Fruit fly (Drosophila melanogaster) whole organism, embryonic: ENCODE data around the gene CG46304.

Experiments
- CG10431 ChIP-seq: fragments of 200-800 bp; sonication (Bioruptor generic); optimal IDR thresholded peaks from 3 replicates; lab custom pipeline; 2018; ENCODE audit warnings: missing biosample characterization, mild to moderate bottlenecking, missing genetic modification characterization
- CG10959 ChIP-seq: fragments of 200-800 bp; sonication (Bioruptor generic); IDR thresholded peaks from 2 replicates; pipeline ENCODE4 v1.3.6; 2022; ENCODE audit warnings: missing biosample characterization, missing genetic modification characterization
- CG11723 ChIP-seq: fragments of 200-800 bp; sonication (Bioruptor generic); optimal IDR thresholded peaks from 2 replicates; lab custom pipeline; 2017; ENCODE audit warnings: missing biosample characterization, mild to moderate bottlenecking, missing genetic modification characterization
- CG15601 ChIP-seq: fragments of 200-800 bp; sonication (Bioruptor generic); optimal IDR thresholded peaks from 3 replicates; lab custom pipeline; 2019; ENCODE audit warnings: missing biosample characterization, mild to moderate bottlenecking, missing genetic modification characterization, moderate library complexity
- CG16863 ChIP-seq: fragments of 200-800 bp; sonication (Bioruptor generic); optimal IDR thresholded peaks from 3 replicates; lab custom pipeline; 2016; ENCODE audit warnings: missing biosample characterization, missing genetic modification characterization
- CG17912 ChIP-seq: fragments of 200-800 bp; sonication (Bioruptor generic); optimal IDR thresholded peaks from 2 replicates; lab custom pipeline; 2018; ENCODE audit warnings: missing biosample characterization, mild to moderate bottlenecking, missing genetic modification characterization
- CG18599 ChIP-seq: fragments of 200-800 bp; sonication (Bioruptor generic); optimal IDR thresholded peaks from 3 replicates; lab custom pipeline; 2017; ENCODE audit warnings: missing biosample characterization, missing genetic modification characterization, mild to moderate bottlenecking, moderate library complexity, missing genetic modification reagents
- CG2712 ChIP-seq: fragments of 200-800 bp; optimal IDR thresholded peaks from 3 replicates; lab custom pipeline; 2019; ENCODE audit warnings: missing biosample characterization, mild to moderate bottlenecking, missing genetic modification characterization, moderate library complexity
- CG2875 ChIP-seq: fragments of 200-800 bp; sonication (Bioruptor generic); optimal IDR thresholded peaks from 2 replicates; lab custom pipeline; 2017; ENCODE audit warnings: missing biosample characterization, mild to moderate bottlenecking, missing genetic modification characterization, missing genetic modification reagents
- CG3163 ChIP-seq: fragments of 200-800 bp; sonication (Bioruptor generic); optimal IDR thresholded peaks from 3 replicates; lab custom pipeline; 2016; ENCODE audit warnings: missing biosample characterization, missing genetic modification characterization
- CG34422 ChIP-seq: fragments of 200-800 bp; sonication (Bioruptor generic); IDR thresholded peaks from 3 replicates; pipeline ENCODE4 v1.3.6; 2022; ENCODE audit warnings: missing biosample characterization, missing genetic modification characterization
- CG3847 ChIP-seq: fragments of 200-800 bp; sonication (Bioruptor generic); IDR thresholded peaks from 2 replicates; pipeline ENCODE4 v1.3.6; 2022; ENCODE audit warnings: missing biosample characterization, missing genetic modification characterization
- CG42726 ChIP-seq: fragments of 200-800 bp; sonication (Bioruptor generic); IDR thresholded peaks from 2 replicates; pipeline ENCODE4 v1.3.6; 2022; ENCODE audit warnings: missing biosample characterization, missing genetic modification characterization; ENCODE audit not compliant: partially characterized antibody
- CG6272 ChIP-seq: fragments of 200-800 bp; sonication (Bioruptor generic); IDR thresholded peaks from 2 replicates; pipeline ENCODE4 v1.3.6; 2022; ENCODE audit warnings: missing biosample characterization, missing genetic modification characterization
- CG7928 ChIP-seq: fragments of 200-800 bp; sonication (Bioruptor generic); optimal IDR thresholded peaks from 2 replicates; lab custom pipeline; 2017; ENCODE audit warnings: missing biosample characterization, mild to moderate bottlenecking, missing genetic modification characterization
- CG7963 ChIP-seq: fragments of 200-800 bp; sonication (Bioruptor generic); IDR thresholded peaks from 3 replicates; pipeline ENCODE4 v1.3.6; 2022; ENCODE audit warnings: missing biosample characterization, missing genetic modification characterization; ENCODE audit not compliant: partially characterized antibody
- CG8281 ChIP-seq: fragments of 200-800 bp; sonication (Bioruptor generic); optimal IDR thresholded peaks from 2 replicates; lab custom pipeline; 2018; ENCODE audit warnings: missing biosample characterization, mild to moderate bottlenecking, missing genetic modification characterization, moderate library complexity
- CG8359 ChIP-seq: fragments of 200-800 bp; sonication (Bioruptor generic); optimal IDR thresholded peaks from 2 replicates; lab custom pipeline; 2017; ENCODE audit warnings: missing biosample characterization, mild to moderate bottlenecking, missing genetic modification characterization, borderline replicate concordance
- CG9609 ChIP-seq: fragments of 200-800 bp; sonication (Bioruptor generic); optimal IDR thresholded peaks from 3 replicates; lab custom pipeline; 2016; ENCODE audit warnings: missing biosample characterization, missing genetic modification characterization
- CG9876 ChIP-seq: fragments of 200-800 bp; sonication (Bioruptor generic); optimal IDR thresholded peaks from 2 replicates; lab custom pipeline; 2016; ENCODE audit warnings: missing biosample characterization, missing genetic modification characterization
- Dad ChIP-seq: fragments of 200-800 bp; sonication (Bioruptor generic); optimal IDR thresholded peaks from 3 replicates; lab custom pipeline; 2016; ENCODE audit warnings: missing biosample characterization, missing genetic modification characterization
- Dbx ChIP-seq: fragments of 200-800 bp; sonication (Bioruptor generic); IDR thresholded peaks from 3 replicates; pipeline ENCODE4 v1.3.6; 2022; ENCODE audit warnings: missing biosample characterization, missing genetic modification characterization
- Deaf1 ChIP-seq: fragments of 200-800 bp; optimal IDR thresholded peaks from 3 replicates; lab custom pipeline; 2019; ENCODE audit warnings: missing biosample characterization, mild to moderate bottlenecking, missing genetic modification characterization, moderate library complexity
- Fer2 ChIP-seq: fragments of 200-800 bp; sonication (Bioruptor generic); optimal IDR thresholded peaks from 2 replicates; lab custom pipeline; 2018; ENCODE audit warnings: missing biosample characterization, mild to moderate bottlenecking, missing genetic modification characterization, moderate library complexity
- HmgZ ChIP-seq: fragments of 200-800 bp; sonication (Bioruptor generic); optimal IDR thresholded peaks from 2 replicates; lab custom pipeline; 2018; ENCODE audit warnings: missing biosample characterization, mild to moderate bottlenecking, missing genetic modification characterization
- Hmx ChIP-seq: fragments of 200-800 bp; sonication (Bioruptor generic); optimal IDR thresholded peaks from 2 replicates; lab custom pipeline; 2016; ENCODE audit warnings: missing biosample characterization, missing genetic modification characterization
- MESR4 ChIP-seq: fragments of 200-800 bp; sonication (Bioruptor generic); optimal IDR thresholded peaks from 2 replicates; lab custom pipeline; 2018; ENCODE audit warnings: missing biosample characterization, mild to moderate bottlenecking, missing genetic modification characterization, moderate library complexity
- MTF-1 ChIP-seq: fragments of 200-800 bp; sonication (Bioruptor generic); optimal IDR thresholded peaks from 2 replicates; lab custom pipeline; 2018; ENCODE audit warnings: missing biosample characterization, mild to moderate bottlenecking, missing genetic modification characterization, borderline replicate concordance
- Mrtf ChIP-seq: fragments of 200-800 bp; sonication (Bioruptor generic); IDR thresholded peaks from 3 replicates; pipeline ENCODE4 v1.3.6; 2022; ENCODE audit warnings: missing biosample characterization, missing genetic modification characterization
- Poxn ChIP-seq: fragments of 200-800 bp; sonication (Bioruptor generic); IDR thresholded peaks from 2 replicates; pipeline ENCODE4 v1.3.6; 2022; ENCODE audit warnings: missing biosample characterization, missing genetic modification characterization
- Sox102F ChIP-seq: fragments of 200-800 bp; sonication (Bioruptor generic); optimal IDR thresholded peaks from 2 replicates; lab custom pipeline; 2018; ENCODE audit warnings: missing biosample characterization, mild to moderate bottlenecking, missing genetic modification characterization, moderate library complexity
- Usf ChIP-seq: fragments of 200-800 bp; sonication (Bioruptor generic); optimal IDR thresholded peaks from 2 replicates; lab custom pipeline; 2017; ENCODE audit warnings: missing genotype, missing biosample characterization, missing genetic modification characterization
- ab ChIP-seq: fragments of 200-800 bp; sonication (Bioruptor generic); optimal IDR thresholded peaks from 2 replicates; lab custom pipeline; 2016; ENCODE audit warnings: missing biosample characterization, missing genetic modification characterization
- amos ChIP-seq: fragments of 200-800 bp; sonication (Bioruptor generic); IDR thresholded peaks from 2 replicates; pipeline ENCODE4 v1.3.6; 2022; ENCODE audit warnings: missing biosample characterization, missing genetic modification characterization; ENCODE audit not compliant: partially characterized antibody
- cas ChIP-seq: fragments of 200-800 bp; sonication (Bioruptor generic); IDR thresholded peaks from 2 replicates; pipeline ENCODE4 v1.3.6; 2022; ENCODE audit warnings: missing biosample characterization, missing genetic modification characterization
- chif ChIP-seq, 2 experiments: fragments of 200-800 bp; sonication (Bioruptor generic); optimal IDR thresholded peaks; 3 replicates each; lab custom pipeline; 2016; ENCODE audit warnings: missing biosample characterization in 2 of 2, missing genetic modification characterization in 2 of 2
- chn ChIP-seq: fragments of 200-800 bp; sonication (Bioruptor generic); optimal IDR thresholded peaks from 2 replicates; lab custom pipeline; 2016; ENCODE audit warnings: missing biosample characterization, missing genetic modification characterization
- corto ChIP-seq: fragments of 200-800 bp; sonication (Bioruptor generic); optimal IDR thresholded peaks from 2 replicates; lab custom pipeline; 2016; ENCODE audit warnings: missing biosample characterization, mild to moderate bottlenecking, missing genetic modification characterization, moderate library complexity
- eve ChIP-seq, 2 experiments: fragments of >200 bp; optimal IDR thresholded peaks; 2 replicates each; lab custom pipeline; 2017; ENCODE audit warnings: missing biosample characterization in 2 of 2, missing genetic modification characterization in 2 of 2
- her ChIP-seq: fragments of 200-800 bp; sonication (Bioruptor generic); optimal IDR thresholded peaks from 2 replicates; lab custom pipeline; 2016; ENCODE audit warnings: missing biosample characterization, missing genetic modification characterization
- ind ChIP-seq: fragments of 200-800 bp; sonication (Bioruptor generic); optimal IDR thresholded peaks from 3 replicates; lab custom pipeline; 2016; ENCODE audit warnings: missing biosample characterization, missing genetic modification characterization
- klu ChIP-seq: fragments of 200-800 bp; sonication (Bioruptor generic); IDR thresholded peaks from 2 replicates; pipeline ENCODE4 v1.3.6; 2022; ENCODE audit warnings: missing biosample characterization, missing genetic modification characterization
- nom ChIP-seq: fragments of 200-800 bp; sonication (Bioruptor generic); optimal IDR thresholded peaks from 2 replicates; lab custom pipeline; 2017; ENCODE audit warnings: missing biosample characterization, missing genetic modification characterization, mild to moderate bottlenecking, moderate library complexity, missing genetic modification reagents
- p53 ChIP-seq: fragments of 200-800 bp; sonication (Bioruptor generic); optimal IDR thresholded peaks from 2 replicates; lab custom pipeline; 2016; ENCODE audit warnings: missing biosample characterization, missing genetic modification characterization
- pho ChIP-seq: fragments of 200-800 bp; sonication (Bioruptor generic); optimal IDR thresholded peaks from 2 replicates; lab custom pipeline; 2016; ENCODE audit warnings: missing biosample characterization, missing genetic modification characterization
- ro ChIP-seq: fragments of 200-800 bp; sonication (Bioruptor generic); IDR thresholded peaks from 2 replicates; pipeline ENCODE4 v1.3.6; 2022; ENCODE audit warnings: missing biosample characterization, missing genetic modification characterization
- shn ChIP-seq: fragments of 200-800 bp; sonication (Bioruptor generic); optimal IDR thresholded peaks from 3 replicates; lab custom pipeline; 2016; ENCODE audit warnings: missing biosample characterization, missing genetic modification characterization
- vvl ChIP-seq: fragments of 200-800 bp; sonication (Bioruptor generic); IDR thresholded peaks from 2 replicates; pipeline ENCODE4 v1.3.6; 2022; ENCODE audit warnings: missing biosample characterization, missing genetic modification characterization

CG46304 gene

dm6 chr2L:18987078-18987895 lies 41.2 kb downstream of the CG46304 start, which contains the start of the genes Swip-1 and EMC5 (continued):
- TF ChIP-seq CG18599 (GFP tag; lab: Kevin White, UChicago) (peak; percentile 47), CG2712 (peak; percentile 80), CG34422 (peak; percentile 36; the same call in 2 of the 3 replicates), cas (GFP tag; lab: Robert Waterston, UW) (0 out of 2 replicates have a peak, but pooled peaks have one; percentile 5), MESR4 (peak; percentile 73), CG3163 (GFP tag; lab: Kevin White, UChicago) (peak; percentile 2), nom (GFP tag; lab: Kevin White, UChicago) (peak; percentile 43), p53 (GFP tag; lab: Kevin White, UChicago) (no peak), Mrtf (GFP tag; lab: Robert Waterston, UW) (peak; percentile 39; the same call in 1 of the 3 replicates), CG9609 (GFP tag; lab: Kevin White, UChicago) (no peak), her (no peak), pho (GFP tag; lab: Kevin White, UChicago) (no peak), Sox102F (GFP tag; lab: Kevin White, UChicago) (peak; percentile 68), amos (GFP tag; lab: Robert Waterston, UW) (peak; percentile 62), HmgZ (peak; percentile 28), CG15601 (tag; lab: Kevin White, UChicago) (peak; percentile 66), Dad (no peak), chif (GFP tag; optimal IDR thresholded peaks at IDR 0.05; lab: Kevin White, UChicago) (no peak), CG2875 (GFP tag; lab: Kevin White, UChicago) (no peak), klu (GFP tag; lab: Robert Waterston, UW) (peak; percentile 49; the same call in 1 of the 2 replicates), eve (GFP tag; optimal IDR thresholded peaks at IDR 0.05; lab: Kevin White, UChicago) (no peak), CG9876 (GFP tag; lab: Kevin White, UChicago) (no peak), Hmx (GFP tag; lab: Kevin White, UChicago) (no peak), CG42726 (GFP tag; lab: Robert Waterston, UW) (peak; percentile 72), MTF-1 (no peak), CG7963 (GFP tag; lab: Robert Waterston, UW) (peak; percentile 24; the same call in 1 of the 3 replicates), Poxn (0 out of 2 replicates have a peak, but pooled peaks have one; percentile 10), CG10431 (GFP tag; lab: Kevin White, UChicago) (peak; percentile 58), CG17912 (no peak), CG16863 (GFP tag; lab: Kevin White, UChicago) (no peak), shn (GFP tag; lab: Kevin White, UChicago) (no peak), Dbx (GFP tag; lab: Robert Waterston, UW) (peak; percentile 69), Usf (GFP tag; lab: Kevin White, UChicago) (peak; percentile 4), ab (GFP tag; lab: Kevin White, UChicago) (no peak), vvl (GFP tag; lab: Robert Waterston, UW) (0 out of 2 replicates have a peak, but pooled peaks have one; percentile 61), CG11723 (GFP tag; lab: Kevin White, UChicago) (peak; percentile 28), Deaf1 (tag; lab: Kevin White, UChicago) (peak; percentile 66), ind (GFP tag; lab: Kevin White, UChicago) (peak; percentile 59), Fer2 (tag; lab: Kevin White, UChicago) (peak; percentile 28), ro (GFP tag; lab: Robert Waterston, UW) (no peak), chn (GFP tag; lab: Kevin White, UChicago) (no peak), CG7928 (GFP tag; lab: Kevin White, UChicago) (peak; percentile 33), corto (no peak), CG8281 (tag; lab: Kevin White, UChicago) (no peak), CG3847 (peak; percentile 70), CG10959 (GFP tag; lab: Robert Waterston, UW) (no peak), CG8359 (GFP tag; lab: Kevin White, UChicago) (no peak), CG6272 (GFP tag; lab: Robert Waterston, UW) (peak; percentile 51)
